Worm (Caenorhabditis elegans) whole organism, L2 larva: Measurements from ENCODE around the gene glc-3.

Experiments
- ama-1 ChIP-seq: fragments of 150-350 bp; optimal IDR thresholded peaks from 2 replicates; lab custom pipeline; 2018; ENCODE audit warnings: inconsistent platforms
- lin-39 ChIP-seq: fragments of 150-350 bp; optimal IDR thresholded peaks from 2 replicates; lab custom pipeline; 2014; ENCODE audit warnings: missing biosample characterization, missing genetic modification reagents, missing genetic modification characterization
- lsy-2 ChIP-seq, 2 experiments: fragments of 150-350 bp in 1 of 2; sonication (generic microtip) in 1 of 2; optimal IDR thresholded peaks; 2 replicates each; lab custom pipeline; 2014 to 2017; ENCODE audit warnings: missing biosample characterization in 2 of 2, missing genetic modification characterization in 2 of 2
- nhr-11 ChIP-seq: fragments of 150-350 bp; optimal IDR thresholded peaks from 2 replicates; lab custom pipeline; 2014; ENCODE audit warnings: missing biosample characterization, missing genetic modification characterization
- sem-4 ChIP-seq: fragments of 150-350 bp; optimal IDR thresholded peaks from 2 replicates; lab custom pipeline; 2014; ENCODE audit warnings: missing biosample characterization, missing genetic modification reagents, missing genetic modification characterization
- skn-1 ChIP-seq: sonication (generic microtip); optimal IDR thresholded peaks from 2 replicates; lab custom pipeline; 2017; ENCODE audit warnings: missing biosample characterization, missing genetic modification characterization
- snpc-4 ChIP-seq: fragments of 150-350 bp; optimal IDR thresholded peaks from 2 replicates; lab custom pipeline; 2014; ENCODE audit warnings: missing biosample characterization, missing genetic modification characterization

DNA sequence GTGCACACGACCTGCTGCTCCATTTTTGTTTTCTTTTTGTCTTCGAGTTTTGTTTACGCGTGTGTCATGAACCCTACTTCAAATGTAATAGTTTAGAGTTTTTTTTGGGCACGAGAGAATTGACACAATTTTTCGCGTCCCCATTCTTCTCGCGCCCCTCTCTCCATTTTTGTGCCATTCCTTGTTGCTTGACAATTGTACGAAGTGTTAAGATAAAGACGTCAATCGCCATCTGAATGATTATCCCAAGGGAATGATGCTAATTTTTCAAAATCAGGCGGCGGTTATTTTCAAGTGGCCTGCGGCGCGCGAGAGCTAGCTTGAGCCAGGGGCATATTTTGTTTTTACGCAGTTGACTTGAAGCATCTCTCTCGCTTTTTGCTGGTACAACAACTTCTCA, 11.1 kb downstream of the glc-3 start:
- TF ChIP-seq snpc-4 (tag; lab: Kevin White, UChicago), result no peak
- TF ChIP-seq lin-39 (tag; lab: Kevin White, UChicago), result no peak
- no peak for TF ChIP-seq skn-1 (tag; lab: Kevin White, UChicago)
- no peak for TF ChIP-seq lsy-2 (tag; optimal IDR thresholded peaks at IDR 0.05; lab: Kevin White, UChicago)
- TF ChIP-seq nhr-11 (tag; lab: Kevin White, UChicago), result no peak
- no peak for TF ChIP-seq ama-1 (lab: Kevin White, UChicago)
- TF ChIP-seq sem-4 (tag; lab: Kevin White, UChicago), result no peak
